Fruit fly (Drosophila melanogaster): ENCODE results near the gene CG1677.

CG1677 gene

dm6 chrX:7336121-7336961 lies 69.3 kb downstream of the CG1677 start (continued):
- TF ChIP-seq Eip74EF (GFP tag; optimal IDR thresholded peaks at IDR 0.05) = peak in 1 of 2 experiments; percentile 91
- TF ChIP-seq jing (GFP tag; optimal IDR thresholded peaks at IDR 0.05) = peak; percentile 91
- TF ChIP-seq Lhr (GFP tag; optimal IDR thresholded peaks at IDR 0.05) = peak; percentile 76
- peak; percentile 91 for TF ChIP-seq CG31441 (GFP tag; IDR thresholded peaks at IDR 0.05)
- peak; percentile 71 for TF ChIP-seq Abd-B (GFP tag; optimal IDR thresholded peaks at IDR 0.05)
- TF ChIP-seq kni (GFP tag; optimal IDR thresholded peaks at IDR 0.05) = no peak
- TF ChIP-seq luna (GFP tag; optimal IDR thresholded peaks at IDR 0.05) = peak; percentile 68
- peak; percentile 63 for TF ChIP-seq Dip3 (GFP tag; optimal IDR thresholded peaks at IDR 0.05)
- TF ChIP-seq emc (GFP tag; optimal IDR thresholded peaks at IDR 0.05) = peak; percentile 42
- TF ChIP-seq CG6272 (GFP tag; IDR thresholded peaks at IDR 0.05) = peak; percentile 77; the same call in 1 of the 2 replicates
- no peak for TF ChIP-seq pan (optimal IDR thresholded peaks at IDR 0.05)
- peak in 1 of 2 experiments; percentile 90 for TF ChIP-seq pan (GFP tag; optimal IDR thresholded peaks at IDR 0.05 in 1 of 2, IDR thresholded peaks at IDR 0.05 in 1 of 2)
- TF ChIP-seq B-H1 (GFP tag; IDR thresholded peaks at IDR 0.05) = peak; percentile 72; the same call in 2 of the 3 replicates
- no peak for TF ChIP-seq Hr39 (optimal IDR thresholded peaks at IDR 0.05)
- TF ChIP-seq hb (GFP tag; IDR thresholded peaks at IDR 0.05; ENCODE audit: partially characterized antibody) = no peak
- TF ChIP-seq Xrp1 (GFP tag; IDR thresholded peaks at IDR 0.05) = peak; percentile 95
- peak; percentile 39 for TF ChIP-seq Hand (GFP tag; optimal IDR thresholded peaks at IDR 0.05)
- TF ChIP-seq CG14710 (tag; optimal IDR thresholded peaks at IDR 0.05) = peak; percentile 94
- peak; percentile 81 for TF ChIP-seq Gug (GFP tag; IDR thresholded peaks at IDR 0.05)
- TF ChIP-seq tgo (GFP tag; IDR thresholded peaks at IDR 0.05) = peak; percentile 84
- peak; percentile 93 for TF ChIP-seq Hsf (GFP tag; optimal IDR thresholded peaks at IDR 0.05)
- peak; percentile 80 for TF ChIP-seq danr (GFP tag; IDR thresholded peaks at IDR 0.05)
- no peak for TF ChIP-seq CG34376 (GFP tag; optimal IDR thresholded peaks at IDR 0.05)
- peak; percentile 71 for TF ChIP-seq sd (tag; optimal IDR thresholded peaks at IDR 0.05)
- TF ChIP-seq BEAF-32 (GFP tag; optimal IDR thresholded peaks at IDR 0.05) = no peak
- peak; percentile 74; the same call in 1 of the 2 replicates for TF ChIP-seq Atf6 (GFP tag; IDR thresholded peaks at IDR 0.05)
- no peak for TF ChIP-seq Opbp (GFP tag; IDR thresholded peaks at IDR 0.05; ENCODE audit: partially characterized antibody)
- TF ChIP-seq ab (GFP tag; optimal IDR thresholded peaks at IDR 0.05) = peak; percentile 72
- TF ChIP-seq esg (GFP tag; conservative IDR thresholded peaks at IDR 0.05) = peak; percentile 79
- peak; percentile 61 for TF ChIP-seq Sry-β (GFP tag; optimal IDR thresholded peaks at IDR 0.05)
- TF ChIP-seq Sox102F (GFP tag; optimal IDR thresholded peaks at IDR 0.05) = peak; percentile 95
- TF ChIP-seq zen (tag; optimal IDR thresholded peaks at IDR 0.05) = peak; percentile 89
- TF ChIP-seq Dek (tag; optimal IDR thresholded peaks at IDR 0.05) = peak; percentile 76
- TF ChIP-seq TFAM (GFP tag; optimal IDR thresholded peaks at IDR 0.05) = peak; percentile 67
- TF ChIP-seq MBD-R2 (GFP tag; IDR thresholded peaks at IDR 0.05) = peak; percentile 48; the same call in 1 of the 2 replicates
- TF ChIP-seq Pdp1 (GFP tag; optimal IDR thresholded peaks at IDR 0.05) = peak; percentile 91 to 99
- peak; percentile 72 for TF ChIP-seq CG11247 (GFP tag; IDR thresholded peaks at IDR 0.05)
- TF ChIP-seq CG18619 (GFP tag; optimal IDR thresholded peaks at IDR 0.05) = peak; percentile 85
- TF ChIP-seq CG10565 (GFP tag; optimal IDR thresholded peaks at IDR 0.05) = peak; percentile 67
- peak; percentile 79 for TF ChIP-seq oc (tag; optimal IDR thresholded peaks at IDR 0.05)
- peak; percentile 82 for TF ChIP-seq Usf (GFP tag; optimal IDR thresholded peaks at IDR 0.05)
- TF ChIP-seq nmo (GFP tag; optimal IDR thresholded peaks at IDR 0.05) = peak; percentile 94
- peak in 1 of 3 experiments; percentile 93 for TF ChIP-seq lola (GFP tag; optimal IDR thresholded peaks at IDR 0.05)
- TF ChIP-seq D19A (tag; optimal IDR thresholded peaks at IDR 0.05) = peak; percentile 91
- TF ChIP-seq peb (GFP tag; IDR thresholded peaks at IDR 0.05) = peak; percentile 78
- no peak for TF ChIP-seq tll (GFP tag; optimal IDR thresholded peaks at IDR 0.05)
- TF ChIP-seq twi (tag; optimal IDR thresholded peaks at IDR 0.05) = peak; percentile 85
- TF ChIP-seq CG11093 (GFP tag; IDR thresholded peaks at IDR 0.05) = peak; percentile 80

Data from whole organism, embryonic.